Worm (Caenorhabditis elegans) whole organism, midembryonic: ENCODE measurements around the gene C49F5.8.

Source experiments
- T22C8.4 ChIP-seq: fragments of 200-800 bp; sonication (Bioruptor generic); IDR thresholded peaks from 2 replicates; pipeline ENCODE4 v1.3.6; 2022; ENCODE audit warnings: missing genetic modification characterization, missing compliant biosample characterization
- cog-1 ChIP-seq: sonication (generic microtip); optimal IDR thresholded peaks from 2 replicates; lab custom pipeline; 2016; ENCODE audit warnings: missing genetic modification characterization, missing compliant biosample characterization
- flt-1 ChIP-seq: fragments of 200-800 bp; sonication (Bioruptor generic); IDR thresholded peaks from 2 replicates; pipeline ENCODE4 v1.3.6; 2022; ENCODE audit warnings: missing genetic modification characterization, missing compliant biosample characterization
- klf-2 ChIP-seq: fragments of 200-800 bp; sonication (Bioruptor generic); conservative IDR thresholded peaks from 2 replicates; pipeline ENCODE4 v1.3.6; 2022; ENCODE audit warnings: missing genetic modification reagents, missing genetic modification characterization, missing compliant biosample characterization
- med-1 ChIP-seq: sonication (generic microtip); optimal IDR thresholded peaks from 2 replicates; lab custom pipeline; 2017; ENCODE audit warnings: missing genetic modification characterization, mild to moderate bottlenecking, missing compliant biosample characterization, antibody characterized with exemption, missing genetic modification reagents; ENCODE audit not compliant: insufficient read depth
- ref-1 ChIP-seq: fragments of 200-800 bp; sonication (Bioruptor generic); conservative IDR thresholded peaks from 2 replicates; pipeline ENCODE4 v1.3.6; 2022; ENCODE audit warnings: missing genetic modification reagents, missing genetic modification characterization, missing compliant biosample characterization
- tab-1 ChIP-seq: fragments of 200-800 bp; sonication (Bioruptor generic); IDR thresholded peaks from 2 replicates; pipeline ENCODE4 v1.3.6; 2022; ENCODE audit warnings: missing genetic modification characterization, missing compliant biosample characterization
- ztf-23 ChIP-seq: fragments of 200-800 bp; sonication (Bioruptor generic); IDR thresholded peaks from 2 replicates; pipeline ENCODE4 v1.3.6; 2022; ENCODE audit warnings: missing genetic modification reagents, missing genetic modification characterization, missing compliant biosample characterization
- ztf-29 ChIP-seq: fragments of 200-800 bp; sonication (Bioruptor generic); IDR thresholded peaks from 2 replicates; pipeline ENCODE4 v1.3.6; 2022; ENCODE audit warnings: missing genetic modification reagents, missing genetic modification characterization, missing compliant biosample characterization

The C49F5.8 gene

ce11 chrX:11959838-11960237 is at the start of gene C49F5.8:
Gene C49F5.8, plus strand, starts transcription at chrX:11960138.
- no peak for TF ChIP-seq ref-1 (GFP tag; lab: Robert Waterston, UW)
- TF ChIP-seq T22C8.4 (GFP tag; lab: Robert Waterston, UW): no peak
- no peak for TF ChIP-seq tab-1 (GFP tag; lab: Robert Waterston, UW)
- TF ChIP-seq med-1 (GFP tag; lab: Kevin White, UChicago): no peak
- TF ChIP-seq flt-1 (GFP tag; lab: Robert Waterston, UW): no peak
- TF ChIP-seq ztf-23: no peak
- no peak for TF ChIP-seq klf-2 (GFP tag; lab: Robert Waterston, UW)
- no peak for TF ChIP-seq cog-1
- no peak for TF ChIP-seq ztf-29

ce11 chrX:11913824-11914223 is 46.1 kb upstream of the C49F5.8 start, which contains the start of gene Y62H9A.12:
Gene Y62H9A.12, plus strand, starts transcription at chrX:11914124.
- TF ChIP-seq cog-1: no peak
- no peak for TF ChIP-seq klf-2 (GFP tag; lab: Robert Waterston, UW)
- no peak for TF ChIP-seq ref-1 (GFP tag; lab: Robert Waterston, UW)
- TF ChIP-seq tab-1 (GFP tag; lab: Robert Waterston, UW): no peak
- no peak for TF ChIP-seq flt-1 (GFP tag; lab: Robert Waterston, UW)
- TF ChIP-seq ztf-29: no peak
- TF ChIP-seq ztf-23: no peak
- TF ChIP-seq T22C8.4 (GFP tag; lab: Robert Waterston, UW): no peak
- no peak for TF ChIP-seq med-1 (GFP tag; lab: Kevin White, UChicago)

ce11 chrX:11916705-11917104 is 43.2 kb upstream of the C49F5.8 start, which contains the start of gene Y62H9A.13:
Gene Y62H9A.13, plus strand, starts transcription at chrX:11917005.
- TF ChIP-seq T22C8.4 (GFP tag; lab: Robert Waterston, UW) (no peak), ztf-23 (no peak), ztf-29 (no peak), cog-1 (no peak), med-1 (GFP tag; lab: Kevin White, UChicago) (no peak), ref-1 (GFP tag; lab: Robert Waterston, UW) (no peak), flt-1 (GFP tag; lab: Robert Waterston, UW) (no peak), tab-1 (GFP tag; lab: Robert Waterston, UW) (no peak), klf-2 (GFP tag; lab: Robert Waterston, UW) (no peak)

- TF ChIP-seq klf-2 (GFP tag; lab: Robert Waterston, UW) (no peak), med-1 (GFP tag; lab: Kevin White, UChicago) (no peak), tab-1 (GFP tag; lab: Robert Waterston, UW) (no peak), flt-1 (GFP tag; lab: Robert Waterston, UW) (no peak), cog-1 (no peak), ref-1 (GFP tag; lab: Robert Waterston, UW) (no peak), T22C8.4 (GFP tag; lab: Robert Waterston, UW) (no peak), ztf-29 (no peak), ztf-23 (no peak)
Observed at ce11 chrX:11917994-11918393, 41.9 kb upstream of the C49F5.8 start, which contains the start of gene Y62H9A.16. Gene Y62H9A.16, plus strand, starts transcription at chrX:11918294.

- TF ChIP-seq ztf-23: no peak
- no peak for TF ChIP-seq ztf-29
- TF ChIP-seq tab-1 (GFP tag; lab: Robert Waterston, UW): no peak
- TF ChIP-seq ref-1 (GFP tag; lab: Robert Waterston, UW): no peak
- TF ChIP-seq med-1 (GFP tag; lab: Kevin White, UChicago): no peak
- TF ChIP-seq cog-1: no peak
- TF ChIP-seq flt-1 (GFP tag; lab: Robert Waterston, UW): no peak
- TF ChIP-seq klf-2 (GFP tag; lab: Robert Waterston, UW): no peak
- TF ChIP-seq T22C8.4 (GFP tag; lab: Robert Waterston, UW): no peak
Observed at ce11 chrX:11920723-11921283, 39.1 kb upstream of the C49F5.8 start, which contains the start of gene Y62H9A.14. Gene Y62H9A.14, plus strand, starts transcription at chrX:11921233.

ce11 chrX:11924158-11924557 is 35.8 kb upstream of the C49F5.8 start, which contains the start of gene F55G7.1:
Gene F55G7.1, plus strand, starts transcription at chrX:11924433.
- TF ChIP-seq klf-2 (GFP tag; lab: Robert Waterston, UW): no peak
- no peak for TF ChIP-seq T22C8.4 (GFP tag; lab: Robert Waterston, UW)
- TF ChIP-seq flt-1 (GFP tag; lab: Robert Waterston, UW): no peak
- TF ChIP-seq ztf-23: no peak
- TF ChIP-seq ref-1 (GFP tag; lab: Robert Waterston, UW): no peak
- TF ChIP-seq cog-1: no peak
- TF ChIP-seq ztf-29: no peak
- TF ChIP-seq med-1 (GFP tag; lab: Kevin White, UChicago): no peak
- no peak for TF ChIP-seq tab-1 (GFP tag; lab: Robert Waterston, UW)

- TF ChIP-seq T22C8.4 (GFP tag; lab: Robert Waterston, UW) (no peak), cog-1 (no peak), tab-1 (GFP tag; lab: Robert Waterston, UW) (no peak), klf-2 (GFP tag; lab: Robert Waterston, UW) (no peak), ref-1 (GFP tag; lab: Robert Waterston, UW) (no peak), ztf-29 (no peak), flt-1 (GFP tag; lab: Robert Waterston, UW) (no peak), med-1 (GFP tag; lab: Kevin White, UChicago) (no peak), ztf-23 (no peak)
Observed at ce11 chrX:11925243-11925642, 34.7 kb upstream of the C49F5.8 start.

- TF ChIP-seq tab-1 (GFP tag; lab: Robert Waterston, UW): no peak
- TF ChIP-seq med-1 (GFP tag; lab: Kevin White, UChicago): no peak
- no peak for TF ChIP-seq ztf-23
- no peak for TF ChIP-seq klf-2 (GFP tag; lab: Robert Waterston, UW)
- no peak for TF ChIP-seq ref-1 (GFP tag; lab: Robert Waterston, UW)
- TF ChIP-seq flt-1 (GFP tag; lab: Robert Waterston, UW): no peak
- TF ChIP-seq cog-1: no peak
- TF ChIP-seq ztf-29: no peak
Observed at ce11 chrX:11927585-11927984, 32.4 kb upstream of the C49F5.8 start, which contains the start of gene F55G7.4. Gene F55G7.4, plus strand, starts transcription at chrX:11927885.

ce11 chrX:11931559-11931958 is 28.4 kb upstream of the C49F5.8 start, which contains the start of gene dot-1.4:
Gene dot-1.4, minus strand, starts transcription at chrX:11931659.
- TF ChIP-seq klf-2 (GFP tag; lab: Robert Waterston, UW): no peak
- no peak for TF ChIP-seq ref-1 (GFP tag; lab: Robert Waterston, UW)
- TF ChIP-seq flt-1 (GFP tag; lab: Robert Waterston, UW): no peak
- TF ChIP-seq ztf-23: no peak
- TF ChIP-seq T22C8.4 (GFP tag; lab: Robert Waterston, UW): no peak
- no peak for TF ChIP-seq cog-1
- no peak for TF ChIP-seq tab-1 (GFP tag; lab: Robert Waterston, UW)
- TF ChIP-seq ztf-29: no peak
- TF ChIP-seq med-1 (GFP tag; lab: Kevin White, UChicago): no peak
